Worm (Caenorhabditis elegans): ENCODE measurements around the gene best-19.

ce11 chrIV:257095-257494 is 26.4 kb upstream of the best-19 start, which contains the start of gene R02D3.8:
- TF ChIP-seq cog-1 (tag; optimal IDR thresholded peaks at IDR 0.05) (no peak), tab-1 (GFP tag; IDR thresholded peaks at IDR 0.05) (no peak), ztf-29 (GFP tag; IDR thresholded peaks at IDR 0.05) (no peak), flt-1 (GFP tag; IDR thresholded peaks at IDR 0.05) (no peak), med-1 (GFP tag; optimal IDR thresholded peaks at IDR 0.05; ENCODE audit: insufficient read depth) (no peak), T22C8.4 (GFP tag; IDR thresholded peaks at IDR 0.05) (no peak), ref-1 (GFP tag; conservative IDR thresholded peaks at IDR 0.05) (no peak)

Measured in whole organism, midembryonic.